Worm (Caenorhabditis elegans) whole organism, L4/young adult: ENCODE measurements around the gene C25D7.15.
A peak's percentile ranks its signal among the peaks of the same experiment; 100 is the strongest.

Experiments
- W03F9.2 ChIP-seq: fragments of 150-350 bp; optimal IDR thresholded peaks from 2 replicates; lab custom pipeline; 2014; ENCODE audit warnings: missing biosample characterization, missing genetic modification characterization
- dao-5 ChIP-seq: sonication (generic microtip); optimal IDR thresholded peaks from 2 replicates; lab custom pipeline; 2016; ENCODE audit warnings: missing genotype, missing genetic modification characterization, moderate library complexity, missing compliant biosample characterization
- him-1 ChIP-seq: sonication (generic microtip); optimal IDR thresholded peaks from 2 replicates; lab custom pipeline; 2016; ENCODE audit warnings: missing genotype, missing genetic modification reagents, missing genetic modification characterization, missing compliant biosample characterization

DNA sequence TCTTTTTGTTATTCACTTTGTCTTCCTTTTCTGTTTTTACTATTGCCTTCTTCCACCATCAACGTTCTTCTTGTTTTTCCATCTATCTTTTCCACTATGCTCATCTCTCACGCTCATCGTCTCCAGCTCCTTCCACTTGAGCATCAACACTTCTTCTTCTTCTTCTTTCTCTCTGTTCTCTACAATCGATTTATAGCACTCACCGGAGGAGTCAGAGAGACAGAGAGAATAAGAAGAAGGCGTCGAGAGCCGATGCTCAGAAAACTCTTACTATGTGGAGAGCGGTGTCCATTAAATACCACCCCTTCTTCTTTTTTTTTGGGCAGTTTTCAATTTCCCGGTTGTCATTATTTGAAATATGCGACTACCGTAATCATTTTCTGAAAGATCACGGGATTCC is 15.3 kb downstream of the C25D7.15 start:
- TF ChIP-seq him-1 (tag; lab: Kevin White, UChicago) (peak; percentile 3), dao-5 (tag; lab: Kevin White, UChicago) (no peak), W03F9.2 (tag; lab: Kevin White, UChicago) (no peak)
